Fruit fly (Drosophila melanogaster) S2 (cell line): ENCODE measurements around the gene cactin.

Source experiments
- CG8478 ChIP-seq: fragments of >200 bp; optimal IDR thresholded peaks from 2 replicates; lab custom pipeline; 2018
- CTCF ChIP-seq, 2 experiments: fragments of >200 bp; optimal IDR thresholded peaks; 2 replicates each; lab custom pipeline; 2018

- TF ChIP-seq CG8478 (no peak), CTCF (optimal IDR thresholded peaks at IDR 0.05; lab: Kevin White, UChicago) (no peak)
These were observed 46.8 kb downstream of the cactin start for dm6 chrX:20470701-20471100.
